Worm (Caenorhabditis elegans) whole organism, young adult: ENCODE results near the gene Y71H2AM.6.
A peak's percentile ranks its signal among the peaks of the same experiment; 100 is the strongest.

Experiments used
- Y53F4B.3 ChIP-seq: fragments of 200-800 bp; sonication (Bioruptor generic); IDR thresholded peaks from 2 replicates; pipeline ENCODE4 v1.3.6; 2022; ENCODE audit warnings: missing genetic modification reagents, missing genetic modification characterization, missing compliant biosample characterization
- ceh-40 ChIP-seq: fragments of 200-800 bp; sonication (Bioruptor generic); IDR thresholded peaks from 2 replicates; pipeline ENCODE4 v1.3.6; 2022; ENCODE audit warnings: missing genetic modification characterization, missing compliant biosample characterization
- efl-1 ChIP-seq: fragments of 150-350 bp; optimal IDR thresholded peaks from 2 replicates; lab custom pipeline; 2014; ENCODE audit warnings: missing biosample characterization, missing genetic modification reagents, missing genetic modification characterization
- egrh-3 ChIP-seq: fragments of 200-800 bp; sonication (Bioruptor generic); IDR thresholded peaks from 2 replicates; pipeline ENCODE4 v1.3.6; 2022; ENCODE audit warnings: missing genetic modification reagents, missing genetic modification characterization, missing compliant biosample characterization
- hsf-1 ChIP-seq: fragments of 200-800 bp; sonication (Bioruptor generic); IDR thresholded peaks from 2 replicates; pipeline ENCODE4 v1.3.6; 2022; ENCODE audit warnings: missing genetic modification reagents, missing genetic modification characterization, missing compliant biosample characterization
- rcor-1 ChIP-seq: fragments of 200-800 bp; sonication (Bioruptor generic); IDR thresholded peaks from 2 replicates; pipeline ENCODE4 v1.3.6; 2022; ENCODE audit warnings: missing genetic modification reagents, missing genetic modification characterization, missing compliant biosample characterization
- snpc-1.3 ChIP-seq: sonication (generic microtip); optimal IDR thresholded peaks from 2 replicates; lab custom pipeline; 2017; ENCODE audit warnings: missing genetic modification characterization, mild to moderate bottlenecking, missing compliant biosample characterization, antibody characterized with exemption, moderate library complexity, missing genotype, missing genetic modification reagents; ENCODE audit not compliant: insufficient read depth
- unc-130 ChIP-seq: sonication (generic microtip); optimal IDR thresholded peaks from 2 replicates; lab custom pipeline; 2016; ENCODE audit warnings: missing genetic modification reagents, missing genetic modification characterization, missing compliant biosample characterization
- unc-62 ChIP-seq: fragments of 150-350 bp; optimal IDR thresholded peaks from 2 replicates; lab custom pipeline; 2014; ENCODE audit warnings: missing biosample characterization, missing genetic modification reagents, missing genetic modification characterization

DNA sequence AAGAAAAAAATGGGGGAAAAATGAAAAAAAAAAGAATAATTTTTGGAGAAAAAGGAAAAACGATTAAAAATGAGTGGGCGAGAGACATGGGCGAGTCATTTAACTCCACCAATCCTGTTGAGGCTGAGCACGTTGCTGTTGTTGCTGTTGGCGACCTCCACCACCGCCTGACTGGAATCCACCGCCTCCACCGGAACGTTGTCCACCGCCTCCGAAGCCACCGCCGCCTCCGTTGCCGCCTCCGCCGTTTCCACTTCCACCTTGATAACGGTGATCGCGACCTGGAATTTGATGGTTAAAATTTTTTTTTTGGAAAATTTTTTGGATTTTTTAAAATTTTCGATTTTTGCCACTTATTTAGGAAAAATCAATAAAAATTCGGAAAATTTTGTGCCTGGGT is 10.1 kb upstream of the Y71H2AM.6 start:
- TF ChIP-seq Y53F4B.3 (no peak), unc-130 (GFP tag; lab: Kevin White, UChicago) (no peak), egrh-3 (GFP tag; lab: Robert Waterston, UW) (peak; percentile 55; the same call in 1 of the 2 replicates), snpc-1.3 (tag; lab: Kevin White, UChicago) (no peak), efl-1 (GFP tag; lab: Kevin White, UChicago) (no peak), rcor-1 (no peak), ceh-40 (GFP tag; lab: Robert Waterston, UW) (no peak), unc-62 (GFP tag; lab: Kevin White, UChicago) (no peak), hsf-1 (no peak)
